Worm (Caenorhabditis elegans) whole organism, early embryonic: ENCODE results near the gene col-76.

Source experiments
- F13C5.2 ChIP-seq: sonication (generic microtip); optimal IDR thresholded peaks from 2 replicates; lab custom pipeline; 2017; ENCODE audit warnings: mild to moderate bottlenecking, missing genetic modification characterization, inconsistent platforms, missing compliant biosample characterization
- hnd-1 ChIP-seq: sonication (generic microtip); optimal IDR thresholded peaks from 2 replicates; lab custom pipeline; 2016; ENCODE audit warnings: missing genetic modification characterization, missing compliant biosample characterization
- tbx-11 ChIP-seq: fragments of 200-800 bp; sonication (Bioruptor generic); IDR thresholded peaks from 2 replicates; pipeline ENCODE4 v1.3.6; 2022; ENCODE audit warnings: missing genetic modification characterization, missing compliant biosample characterization
- tra-4 ChIP-seq: sonication (generic microtip); optimal IDR thresholded peaks from 2 replicates; lab custom pipeline; 2017; ENCODE audit warnings: missing genetic modification characterization, missing compliant biosample characterization

DNA sequence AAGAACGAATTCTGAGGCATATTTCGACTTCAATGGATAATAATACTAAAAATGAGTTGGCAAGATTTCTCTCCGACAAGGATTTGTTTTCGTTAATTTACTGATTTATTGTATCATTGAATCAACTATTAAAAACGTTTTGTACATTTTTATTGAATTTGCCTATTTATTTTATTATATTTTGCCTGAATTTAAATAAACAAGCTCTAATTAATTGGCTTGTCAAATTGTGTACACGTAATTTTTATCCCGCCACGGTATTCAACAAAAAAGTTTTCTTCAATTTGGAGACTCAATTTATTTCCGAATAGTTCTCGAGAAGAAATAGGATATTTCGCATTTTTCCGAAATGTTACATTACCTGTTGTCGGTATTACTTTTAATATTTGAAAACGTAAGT, 28.4 kb downstream of the col-76 start, which contains the start of gene M110.7:
- TF ChIP-seq F13C5.2: no peak
- TF ChIP-seq tbx-11 (GFP tag; lab: Robert Waterston, UW): no peak
- TF ChIP-seq tra-4 (tag; lab: Kevin White, UChicago): no peak
- TF ChIP-seq hnd-1 (tag; lab: Kevin White, UChicago): no peak
